Fruit fly (Drosophila melanogaster): ENCODE results near the gene sowah.

The sowah gene

DNA sequence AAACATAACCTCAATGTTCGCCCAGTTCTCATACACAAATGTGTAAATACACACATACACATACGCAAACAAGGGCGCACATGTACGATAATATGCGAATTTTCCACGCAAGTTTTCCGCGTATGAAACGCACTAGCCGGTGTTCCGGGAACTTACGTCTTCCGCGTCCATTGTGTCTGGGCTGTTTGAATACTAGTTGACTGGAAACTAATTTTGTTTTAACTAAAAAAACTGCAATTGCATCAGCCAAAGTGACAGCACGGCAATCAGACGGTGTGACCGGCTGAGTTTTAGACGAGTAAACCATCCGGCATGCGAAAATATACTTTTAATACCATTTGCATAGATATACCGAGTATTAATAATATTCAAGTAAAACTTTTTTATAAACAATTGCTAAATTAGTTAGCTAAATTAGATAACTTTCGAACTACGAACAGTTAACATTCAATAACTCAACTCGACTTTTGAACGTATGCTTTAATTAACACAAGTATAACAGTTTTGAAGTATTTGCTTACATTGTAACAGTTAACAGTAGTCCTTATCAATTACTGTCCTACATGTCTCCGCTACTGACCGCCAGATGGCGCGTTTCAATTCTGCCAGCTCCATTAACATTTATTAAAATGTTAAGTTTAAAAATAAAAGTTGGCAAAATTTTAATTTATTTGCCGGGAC lies 45.8 kb downstream of the sowah start, which contains the start of gene eIF2beta (continued):
- peak; percentile 29 for TF ChIP-seq CG33557 (GFP tag; optimal IDR thresholded peaks at IDR 0.05)
- TF ChIP-seq Optix (GFP tag; IDR thresholded peaks at IDR 0.05) = no peak
- TF ChIP-seq hbn (GFP tag; IDR thresholded peaks at IDR 0.05; ENCODE audit: partially characterized antibody) = 0 out of 2 replicates have a peak, but pooled peaks have one; percentile 23
- TF ChIP-seq CG12744 (GFP tag; optimal IDR thresholded peaks at IDR 0.05) = no peak
- TF ChIP-seq PHDP (tag; optimal IDR thresholded peaks at IDR 0.05) = peak; percentile 45
- TF ChIP-seq CG1832 (GFP tag; optimal IDR thresholded peaks at IDR 0.05) = no peak
- peak; percentile 39 for TF ChIP-seq Mes4 (GFP tag; optimal IDR thresholded peaks at IDR 0.05)
- no peak for TF ChIP-seq CG9215 (GFP tag; IDR thresholded peaks at IDR 0.05)
- no peak for TF ChIP-seq br (optimal IDR thresholded peaks at IDR 0.05)
- peak; percentile 9 to 30 for TF ChIP-seq chif (GFP tag; optimal IDR thresholded peaks at IDR 0.05)
- TF ChIP-seq CG14965 (GFP tag; optimal IDR thresholded peaks at IDR 0.05; ENCODE audit: borderline replicate concordance) = peak; percentile 98
- TF ChIP-seq CG8924 (tag; optimal IDR thresholded peaks at IDR 0.05) = peak; percentile 57
- TF ChIP-seq tin (GFP tag; optimal IDR thresholded peaks at IDR 0.05) = peak; percentile 31
- TF ChIP-seq ftz-f1 (GFP tag; optimal IDR thresholded peaks at IDR 0.05) = no peak

DNA sequence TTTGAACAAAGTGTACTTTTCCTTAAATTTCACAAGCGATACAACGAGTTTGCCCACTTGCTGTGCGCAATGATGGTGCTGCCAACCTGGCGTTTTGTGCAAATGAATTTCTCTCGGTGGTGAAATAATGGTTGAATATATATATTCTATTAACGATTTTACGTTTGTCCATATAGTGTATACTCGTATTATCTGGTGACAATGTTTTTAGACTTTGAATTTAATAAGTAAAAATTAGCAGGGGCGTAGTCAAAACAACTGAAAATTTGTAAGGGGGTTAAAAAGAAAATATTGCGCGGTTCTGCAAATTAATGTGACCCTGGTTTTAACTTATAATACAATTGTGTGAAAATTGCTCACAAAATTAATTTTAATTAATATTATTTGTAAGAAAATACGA lies 48.4 kb downstream of the sowah start, which contains the start of the genes ver and Gcn5:
Gene ver (plus strand): TSS at position 47 of the 400 bp plus-strand sequence.
Gene Gcn5 (minus strand): TSS at position 74 of the 400 bp plus-strand sequence.
- peak; percentile 92 for TF ChIP-seq mam (GFP tag; optimal IDR thresholded peaks at IDR 0.05)
- peak; percentile 78 for TF ChIP-seq Nf-YB (GFP tag; optimal IDR thresholded peaks at IDR 0.05)
- peak; percentile 77 for TF ChIP-seq gt (GFP tag; IDR thresholded peaks at IDR 0.05)
- TF ChIP-seq CG1602 (GFP tag; optimal IDR thresholded peaks at IDR 0.05) = peak; percentile 92
- no peak for TF ChIP-seq nau (GFP tag; optimal IDR thresholded peaks at IDR 0.05)
- TF ChIP-seq fd64A (GFP tag; optimal IDR thresholded peaks at IDR 0.05) = peak; percentile 25
- peak; percentile 89 for TF ChIP-seq CG12155 (GFP tag; optimal IDR thresholded peaks at IDR 0.05)
- no peak for TF ChIP-seq h (optimal IDR thresholded peaks at IDR 0.05)
- peak; percentile 85 for TF ChIP-seq D19B (GFP tag; optimal IDR thresholded peaks at IDR 0.05)
- peak; percentile 78 for TF ChIP-seq ham (GFP tag; IDR thresholded peaks at IDR 0.05)
- peak; percentile 83 for TF ChIP-seq CG6254 (GFP tag; optimal IDR thresholded peaks at IDR 0.05)
- TF ChIP-seq br (optimal IDR thresholded peaks at IDR 0.05) = no peak
- peak; percentile 95 for TF ChIP-seq Xrp1 (GFP tag; IDR thresholded peaks at IDR 0.05)
- peak; percentile 98 for TF ChIP-seq Med (GFP tag)
- peak; percentile 68 for TF ChIP-seq CTCF (GFP tag; optimal IDR thresholded peaks at IDR 0.05)
- TF ChIP-seq CG10147 (GFP tag; optimal IDR thresholded peaks at IDR 0.05) = peak; percentile 90
- peak; percentile 78; the same call in 1 of the 2 replicates for TF ChIP-seq Poxn (GFP tag; IDR thresholded peaks at IDR 0.05)
- peak; percentile 84 for TF ChIP-seq CG15696 (tag; optimal IDR thresholded peaks at IDR 0.05)
- TF ChIP-seq HHEX (GFP tag; optimal IDR thresholded peaks at IDR 0.05) = peak; percentile 93
- peak; percentile 83 for TF ChIP-seq CG12219 (GFP tag; optimal IDR thresholded peaks at IDR 0.05)
- peak; percentile 28 for TF ChIP-seq pfk (GFP tag; optimal IDR thresholded peaks at IDR 0.05)
- peak; percentile 87; the same call in 2 of the 3 replicates for TF ChIP-seq C15 (GFP tag; IDR thresholded peaks at IDR 0.05)
- peak; percentile 73 for TF ChIP-seq schlank (tag; optimal IDR thresholded peaks at IDR 0.05)
- TF ChIP-seq nerfin-1 (tag; optimal IDR thresholded peaks at IDR 0.05) = peak; percentile 82
- no peak for TF ChIP-seq D (optimal IDR thresholded peaks at IDR 0.05)
- peak; percentile 84 for TF ChIP-seq D (GFP tag; optimal IDR thresholded peaks at IDR 0.05)
- TF ChIP-seq CG32532 (GFP tag; IDR thresholded peaks at IDR 0.05) = peak; percentile 95
- peak; percentile 84 for TF ChIP-seq slou (GFP tag; optimal IDR thresholded peaks at IDR 0.05)
- peak; percentile 84 for TF ChIP-seq onecut (GFP tag; IDR thresholded peaks at IDR 0.05)
- peak; percentile 85 for TF ChIP-seq CG7357 (GFP tag; IDR thresholded peaks at IDR 0.05)
- TF ChIP-seq Opbp (GFP tag; IDR thresholded peaks at IDR 0.05; ENCODE audit: partially characterized antibody) = no peak
- TF ChIP-seq CG14667 (GFP tag; IDR thresholded peaks at IDR 0.05) = peak; percentile 88
- TF ChIP-seq dmrt11E (tag; optimal IDR thresholded peaks at IDR 0.05) = peak; percentile 84
- peak; percentile 75 for TF ChIP-seq Nf-YC (tag; optimal IDR thresholded peaks at IDR 0.05)
- peak; percentile 94 for TF ChIP-seq PHDP (tag; optimal IDR thresholded peaks at IDR 0.05)
- TF ChIP-seq vfl (GFP tag; optimal IDR thresholded peaks at IDR 0.05) = peak; percentile 82
- TF ChIP-seq Sox102F (GFP tag; optimal IDR thresholded peaks at IDR 0.05) = peak; percentile 95
- peak; percentile 94 for TF ChIP-seq CG18599 (GFP tag; optimal IDR thresholded peaks at IDR 0.05)
